Worm (Caenorhabditis elegans): ENCODE data around the gene clec-204.
A peak's percentile ranks its signal among the peaks of the same experiment; 100 is the strongest.

The clec-204 gene

ce11 chrV:1789495-1789894 is 32.5 kb downstream of the clec-204 start:
- TF ChIP-seq let-526 (GFP tag; IDR thresholded peaks at IDR 0.05) (no peak), ztf-25 (GFP tag; IDR thresholded peaks at IDR 0.05) (no peak), mcd-1 (GFP tag; IDR thresholded peaks at IDR 0.05) (no peak), F23B12.7 (tag; optimal IDR thresholded peaks at IDR 0.05; ENCODE audit: insufficient read depth) (no peak), bed-1 (GFP tag; IDR thresholded peaks at IDR 0.05) (no peak), ztf-22 (GFP tag; optimal IDR thresholded peaks at IDR 0.05) (no peak), Y53F4B.3 (GFP tag; IDR thresholded peaks at IDR 0.05) (no peak), snpc-3.4 (tag; optimal IDR thresholded peaks at IDR 0.05) (no peak), cebp-2 (GFP tag; IDR thresholded peaks at IDR 0.05) (no peak), lsy-27 (tag; optimal IDR thresholded peaks at IDR 0.05; ENCODE audit: borderline replicate concordance, insufficient read depth) (no peak), zim-3 (tag; optimal IDR thresholded peaks at IDR 0.05) (no peak), xnd-1 (tag; optimal IDR thresholded peaks at IDR 0.05) (no peak), nhr-179 (tag; optimal IDR thresholded peaks at IDR 0.05) (no peak), ceh-58 (GFP tag; IDR thresholded peaks at IDR 0.05) (no peak), Y79H2A.3 (GFP tag; conservative IDR thresholded peaks at IDR 0.05) (no peak)

- TF ChIP-seq nhr-120 (GFP tag; IDR thresholded peaks at IDR 0.05) (no peak), fkh-3 (tag; optimal IDR thresholded peaks at IDR 0.05) (no peak), F49E8.2 (tag; optimal IDR thresholded peaks at IDR 0.05; ENCODE audit: insufficient read depth) (no peak)
Observed at ce11 chrV:1794218-1794617, 37.3 kb downstream of the clec-204 start, which contains the start of gene F36H9.1. F36H9.1 (plus strand) TSS chrV:1794518.

DNA sequence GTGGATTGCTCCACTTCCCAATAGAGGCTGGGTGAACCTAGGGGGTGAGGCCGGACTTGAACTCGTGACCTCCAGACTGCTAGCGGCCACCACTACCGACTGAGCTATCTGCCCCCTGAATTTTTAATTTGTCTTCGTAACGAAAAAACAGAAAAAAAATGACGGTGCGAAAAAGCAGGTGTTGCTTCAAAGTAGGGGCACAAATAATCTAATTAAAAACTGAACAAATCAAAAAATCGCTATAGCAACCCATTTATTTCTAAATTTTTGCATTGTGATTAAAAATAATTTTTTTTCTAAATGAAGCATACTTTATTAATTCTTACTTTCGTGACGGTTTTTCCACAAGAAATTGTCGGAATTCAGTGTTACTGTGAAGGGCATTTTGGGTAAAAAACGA is 40.9 kb downstream of the clec-204 start, which contains the start of gene F36H9.10:
Gene F36H9.10 (plus strand): TSS at position 301 of the 400 bp plus-strand sequence.
- TF ChIP-seq D2030.7 (GFP tag; IDR thresholded peaks at IDR 0.05) (peak; percentile 41; the same call in 1 of the 2 replicates), unc-130 (GFP tag; optimal IDR thresholded peaks at IDR 0.05) (no peak), F39B2.1 (GFP tag; IDR thresholded peaks at IDR 0.05) (no peak), tbp1 (GFP tag; optimal IDR thresholded peaks at IDR 0.05) (peak; percentile 34), rpc-1 (optimal IDR thresholded peaks at IDR 0.05) (no peak), rpc-1 (tag; optimal IDR thresholded peaks at IDR 0.05) (peak; percentile 62), F37B4.10 (GFP tag; IDR thresholded peaks at IDR 0.05) (no peak)

- TF ChIP-seq hmg-20 (GFP tag; IDR thresholded peaks at IDR 0.05) (no peak), K11D2.4 (GFP tag; IDR thresholded peaks at IDR 0.05) (no peak), ama-1 (optimal IDR thresholded peaks at IDR 0.05) (no peak), ama-1 (GFP tag; optimal IDR thresholded peaks at IDR 0.05) (no peak), lsy-27 (tag; optimal IDR thresholded peaks at IDR 0.05; ENCODE audit: borderline replicate concordance, insufficient read depth) (no peak), unc-130 (GFP tag; optimal IDR thresholded peaks at IDR 0.05) (no peak), ztf-3 (GFP tag; optimal IDR thresholded peaks at IDR 0.05) (no peak)
Observed at ce11 chrV:1803043-1803442, 46.1 kb downstream of the clec-204 start, which contains the start of gene srt-41. srt-41 (minus strand) TSS chrV:1803143.

ce11 chrV:1804034-1804542 is 47.1 kb downstream of the clec-204 start:
- TF ChIP-seq snpc-1.1 (tag; optimal IDR thresholded peaks at IDR 0.05; ENCODE audit: insufficient read depth): no peak
- no peak for TF ChIP-seq hlh-26 (GFP tag; conservative IDR thresholded peaks at IDR 0.05)
- TF ChIP-seq Y67H2A.10 (GFP tag; conservative IDR thresholded peaks at IDR 0.05): no peak
- TF ChIP-seq nhr-80 (tag; optimal IDR thresholded peaks at IDR 0.05): peak; percentile 5
- no peak for TF ChIP-seq nhr-120 (GFP tag; IDR thresholded peaks at IDR 0.05)
- no peak for TF ChIP-seq nfya-2 (GFP tag; IDR thresholded peaks at IDR 0.05)
- TF ChIP-seq Y53G8AR.9 (GFP tag; conservative IDR thresholded peaks at IDR 0.05): no peak
- TF ChIP-seq lin-35 (GFP tag; optimal IDR thresholded peaks at IDR 0.05): no peak
- TF ChIP-seq nfyb-1 (GFP tag; IDR thresholded peaks at IDR 0.05): no peak
- peak; percentile 38 for TF ChIP-seq ama-1 (optimal IDR thresholded peaks at IDR 0.05)
- no peak for TF ChIP-seq ama-1 (GFP tag; optimal IDR thresholded peaks at IDR 0.05)
- no peak for TF ChIP-seq aptf-3 (GFP tag; IDR thresholded peaks at IDR 0.05)
- TF ChIP-seq lin-26 (GFP tag; IDR thresholded peaks at IDR 0.05): no peak
- no peak for TF ChIP-seq F52B5.7 (tag; optimal IDR thresholded peaks at IDR 0.05)
- no peak for TF ChIP-seq egl-18 (GFP tag; IDR thresholded peaks at IDR 0.05)
- peak; percentile 5 for TF ChIP-seq repo-1 (tag; optimal IDR thresholded peaks at IDR 0.05)
- TF ChIP-seq lsy-27 (tag; optimal IDR thresholded peaks at IDR 0.05; ENCODE audit: borderline replicate concordance, insufficient read depth): no peak
